Worm (Caenorhabditis elegans) whole organism, L4 larva: ENCODE data around the gene clec-169.

ENCODE experiments used
- F37D6.2 ChIP-seq: sonication (generic microtip); optimal IDR thresholded peaks from 2 replicates; lab custom pipeline; 2016; ENCODE audit warnings: mild to moderate bottlenecking, missing genetic modification characterization, missing compliant biosample characterization
- aly-2 ChIP-seq: sonication (generic microtip); optimal IDR thresholded peaks from 2 replicates; lab custom pipeline; 2018; ENCODE audit warnings: missing biosample characterization, missing genetic modification characterization
- hlh-11 ChIP-seq: fragments of 200-800 bp; sonication (Bioruptor generic); optimal IDR thresholded peaks from 2 replicates; lab custom pipeline; 2018; ENCODE audit warnings: mild to moderate bottlenecking, missing genetic modification characterization, missing compliant biosample characterization
- nhr-11 ChIP-seq: fragments of 150-350 bp; optimal IDR thresholded peaks from 2 replicates; lab custom pipeline; 2014; ENCODE audit warnings: missing biosample characterization, missing genetic modification characterization
- set-16 ChIP-seq: fragments of 200-800 bp; sonication (Bioruptor generic); IDR thresholded peaks from 2 replicates; pipeline ENCODE4 v1.3.6; 2022; ENCODE audit warnings: missing genetic modification reagents, missing genetic modification characterization, missing compliant biosample characterization

- TF ChIP-seq F37D6.2 (tag; lab: Kevin White, UChicago): no peak
- no peak for TF ChIP-seq set-16 (GFP tag; lab: Robert Waterston, UW)
- peak; percentile 6 for TF ChIP-seq nhr-11 (tag; lab: Kevin White, UChicago)
- no peak for TF ChIP-seq aly-2 (tag; lab: Kevin White, UChicago)
- TF ChIP-seq hlh-11 (tag; lab: Kevin White, UChicago): no peak
Observed at ce11 chrIV:1213192-1213591, 47.9 kb upstream of the clec-169 start.
